Fruit fly (Drosophila melanogaster) whole organism, embryonic: ENCODE data around the gene CG15330.

ENCODE experiments used
- Adf1 ChIP-seq: fragments of 200-800 bp; sonication (Bioruptor generic); IDR thresholded peaks from 2 replicates; pipeline ENCODE4 v1.3.6; 2022; ENCODE audit warnings: missing biosample characterization, missing genetic modification characterization
- Atf-2 ChIP-seq: fragments of 200-800 bp; sonication (Bioruptor generic); optimal IDR thresholded peaks from 2 replicates; lab custom pipeline; 2016; ENCODE audit warnings: missing biosample characterization, missing genetic modification characterization
- CG10267 ChIP-seq: fragments of 200-800 bp; sonication (Bioruptor generic); optimal IDR thresholded peaks from 2 replicates; lab custom pipeline; 2018; ENCODE audit warnings: missing biosample characterization, mild to moderate bottlenecking, missing genetic modification characterization, moderate library complexity
- CG11085 ChIP-seq: fragments of 200-800 bp; sonication (Bioruptor generic); IDR thresholded peaks from 2 replicates; pipeline ENCODE4 v1.3.6; 2022; ENCODE audit warnings: missing biosample characterization, missing genetic modification characterization
- CG11696 ChIP-seq: fragments of 200-800 bp; sonication (Bioruptor generic); IDR thresholded peaks from 2 replicates; pipeline ENCODE4 v1.3.6; 2022; ENCODE audit warnings: missing biosample characterization, missing genetic modification characterization
- CG12071 ChIP-seq: fragments of 200-800 bp; sonication (Bioruptor generic); optimal IDR thresholded peaks from 3 replicates; lab custom pipeline; 2018; ENCODE audit warnings: missing biosample characterization, mild to moderate bottlenecking, missing genetic modification characterization
- CG13123 ChIP-seq: fragments of 200-800 bp; sonication (Bioruptor generic); optimal IDR thresholded peaks from 2 replicates; lab custom pipeline; 2016; ENCODE audit warnings: missing biosample characterization, missing genetic modification characterization
- CG13424 ChIP-seq: fragments of 200-800 bp; sonication (Bioruptor generic); optimal IDR thresholded peaks from 2 replicates; lab custom pipeline; 2019; ENCODE audit warnings: missing biosample characterization, mild to moderate bottlenecking, missing genetic modification characterization, moderate library complexity
- CG15011 ChIP-seq: fragments of 200-800 bp; sonication (Bioruptor generic); optimal IDR thresholded peaks from 3 replicates; lab custom pipeline; 2018; ENCODE audit warnings: missing biosample characterization, mild to moderate bottlenecking, missing genetic modification characterization
- CG17361 ChIP-seq: fragments of 200-800 bp; sonication (Bioruptor generic); IDR thresholded peaks from 3 replicates; pipeline ENCODE4 v1.3.6; 2022; ENCODE audit warnings: missing biosample characterization, missing genetic modification characterization
- CG17385 ChIP-seq: fragments of 200-800 bp; sonication (Bioruptor generic); optimal IDR thresholded peaks from 3 replicates; lab custom pipeline; 2018; ENCODE audit warnings: missing biosample characterization, mild to moderate bottlenecking, missing genetic modification characterization
- CG17568 ChIP-seq: fragments of 200-800 bp; sonication (Bioruptor generic); optimal IDR thresholded peaks from 2 replicates; lab custom pipeline; 2018; ENCODE audit warnings: missing biosample characterization, mild to moderate bottlenecking, missing genetic modification characterization, moderate library complexity
- CG32767 ChIP-seq: fragments of 200-800 bp; sonication (Bioruptor generic); IDR thresholded peaks from 2 replicates; pipeline ENCODE4 v1.3.6; 2022; ENCODE audit warnings: missing biosample characterization, missing genetic modification characterization
- CG33557 ChIP-seq: fragments of 200-800 bp; sonication (Bioruptor generic); optimal IDR thresholded peaks from 2 replicates; lab custom pipeline; 2019; ENCODE audit warnings: missing biosample characterization, mild to moderate bottlenecking, missing genetic modification characterization, moderate library complexity
- CG34422 ChIP-seq: fragments of 200-800 bp; sonication (Bioruptor generic); IDR thresholded peaks from 3 replicates; pipeline ENCODE4 v1.3.6; 2022; ENCODE audit warnings: missing biosample characterization, missing genetic modification characterization
- CG3995 ChIP-seq: fragments of 200-800 bp; sonication (Bioruptor generic); optimal IDR thresholded peaks from 3 replicates; lab custom pipeline; 2016; ENCODE audit warnings: missing biosample characterization, missing genetic modification characterization
- CG42726 ChIP-seq: fragments of 200-800 bp; sonication (Bioruptor generic); IDR thresholded peaks from 2 replicates; pipeline ENCODE4 v1.3.6; 2022; ENCODE audit warnings: missing biosample characterization, missing genetic modification characterization; ENCODE audit not compliant: partially characterized antibody
- CG4360 ChIP-seq: fragments of 200-800 bp; sonication (Bioruptor generic); IDR thresholded peaks from 2 replicates; pipeline ENCODE4 v1.3.6; 2022; ENCODE audit warnings: missing biosample characterization, missing genetic modification characterization
- CG4820 ChIP-seq: fragments of 200-800 bp; sonication (Bioruptor generic); optimal IDR thresholded peaks from 3 replicates; lab custom pipeline; 2016; ENCODE audit warnings: missing biosample characterization, missing genetic modification characterization
- CG6654 ChIP-seq: fragments of 200-800 bp; sonication (Bioruptor generic); optimal IDR thresholded peaks from 2 replicates; lab custom pipeline; 2017; ENCODE audit warnings: missing biosample characterization, mild to moderate bottlenecking, missing genetic modification characterization
- CG7839 ChIP-seq: fragments of 200-800 bp; sonication (Bioruptor generic); optimal IDR thresholded peaks from 3 replicates; lab custom pipeline; 2018; ENCODE audit warnings: missing biosample characterization, mild to moderate bottlenecking, missing genetic modification characterization, moderate library complexity
- CG7928 ChIP-seq: fragments of 200-800 bp; sonication (Bioruptor generic); optimal IDR thresholded peaks from 2 replicates; lab custom pipeline; 2017; ENCODE audit warnings: missing biosample characterization, mild to moderate bottlenecking, missing genetic modification characterization
- CTCF ChIP-seq: fragments of 200-800 bp; sonication (Bioruptor generic); optimal IDR thresholded peaks from 2 replicates; lab custom pipeline; 2017; ENCODE audit warnings: missing biosample characterization, mild to moderate bottlenecking, missing genetic modification characterization, moderate library complexity
- Camta ChIP-seq: fragments of 200-800 bp; sonication (Bioruptor generic); optimal IDR thresholded peaks from 2 replicates; lab custom pipeline; 2016; ENCODE audit warnings: missing biosample characterization, missing genetic modification characterization
- CrebB ChIP-seq: fragments of 200-800 bp; sonication (Bioruptor generic); optimal IDR thresholded peaks from 3 replicates; lab custom pipeline; 2018; ENCODE audit warnings: missing biosample characterization, mild to moderate bottlenecking, missing genetic modification characterization
- Dll ChIP-seq: fragments of 200-800 bp; sonication (Bioruptor generic); IDR thresholded peaks from 4 replicates; pipeline ENCODE4 v1.3.6; 2022; ENCODE audit warnings: missing biosample characterization, missing genetic modification characterization; ENCODE audit not compliant: partially characterized antibody
- Hey ChIP-seq: fragments of 200-800 bp; sonication (Bioruptor generic); optimal IDR thresholded peaks from 3 replicates; lab custom pipeline; 2018; ENCODE audit warnings: missing biosample characterization, mild to moderate bottlenecking, missing genetic modification characterization
- Hr78 ChIP-seq, 2 experiments: fragments of 200-800 bp in 1 of 2; fragments of >200 bp in 1 of 2; sonication (Bioruptor generic) in 1 of 2; optimal IDR thresholded peaks; 2 replicates each; lab custom pipeline; 2017 to 2019; ENCODE audit warnings: missing biosample characterization in 2 of 2, missing genetic modification characterization in 2 of 2, mild to moderate bottlenecking in 1 of 2, moderate library complexity in 1 of 2
- Lim3 ChIP-seq: fragments of 200-800 bp; sonication (Bioruptor generic); IDR thresholded peaks from 2 replicates; pipeline ENCODE4 v1.3.6; 2022; ENCODE audit warnings: missing biosample characterization, missing genetic modification characterization
- NFAT ChIP-seq: fragments of 200-800 bp; sonication (Bioruptor generic); IDR thresholded peaks from 2 replicates; pipeline ENCODE4 v1.3.6; 2022; ENCODE audit warnings: missing biosample characterization, missing genetic modification characterization
- Nf-YB ChIP-seq: fragments of 200-800 bp; sonication (Bioruptor generic); optimal IDR thresholded peaks from 3 replicates; lab custom pipeline; 2019; ENCODE audit warnings: missing biosample characterization, mild to moderate bottlenecking, missing genetic modification characterization, moderate library complexity
- Nf-YC ChIP-seq: fragments of 200-800 bp; optimal IDR thresholded peaks from 3 replicates; lab custom pipeline; 2019; ENCODE audit warnings: missing biosample characterization, mild to moderate bottlenecking, missing genetic modification characterization, moderate library complexity
- Rfx ChIP-seq: fragments of 200-800 bp; sonication (Bioruptor generic); IDR thresholded peaks from 2 replicates; pipeline ENCODE4 v1.3.6; 2022; ENCODE audit warnings: missing biosample characterization, missing genetic modification characterization
- Sry-δ ChIP-seq: fragments of 200-800 bp; sonication (Bioruptor generic); optimal IDR thresholded peaks from 2 replicates; lab custom pipeline; 2016; ENCODE audit warnings: missing biosample characterization, missing genetic modification characterization
- Xrp1 ChIP-seq: fragments of 200-800 bp; sonication (Bioruptor generic); IDR thresholded peaks from 2 replicates; pipeline ENCODE4 v1.3.6; 2022; ENCODE audit warnings: missing biosample characterization, missing genetic modification characterization
- caup ChIP-seq: fragments of 200-800 bp; sonication (Bioruptor generic); optimal IDR thresholded peaks from 3 replicates; lab custom pipeline; 2017; ENCODE audit warnings: missing biosample characterization, mild to moderate bottlenecking, missing genetic modification characterization, moderate library complexity; ENCODE audit not compliant: severe bottlenecking
- chm ChIP-seq: fragments of 200-800 bp; sonication (Bioruptor generic); IDR thresholded peaks from 2 replicates; pipeline ENCODE4 v1.3.6; 2022; ENCODE audit warnings: missing biosample characterization, missing genetic modification characterization
- cwo ChIP-seq: fragments of 200-800 bp; sonication (Bioruptor generic); optimal IDR thresholded peaks from 3 replicates; lab custom pipeline; 2017; ENCODE audit warnings: missing biosample characterization, missing genetic modification characterization, mild to moderate bottlenecking, moderate library complexity, missing genetic modification reagents
- fru ChIP-seq: fragments of >200 bp; optimal IDR thresholded peaks from 2 replicates; lab custom pipeline; 2017
- gfzf ChIP-seq: fragments of 200-800 bp; sonication (Bioruptor generic); optimal IDR thresholded peaks from 2 replicates; lab custom pipeline; 2016; ENCODE audit warnings: missing biosample characterization, mild to moderate bottlenecking, missing genetic modification characterization, moderate library complexity
- hbn ChIP-seq: fragments of 200-800 bp; sonication (Bioruptor generic); IDR thresholded peaks from 2 replicates; pipeline ENCODE4 v1.3.6; 2022; ENCODE audit warnings: missing biosample characterization, missing genetic modification characterization; ENCODE audit not compliant: partially characterized antibody
- inv ChIP-seq: fragments of 200-800 bp; sonication (Bioruptor generic); IDR thresholded peaks from 2 replicates; pipeline ENCODE4 v1.3.6; 2022; ENCODE audit warnings: missing biosample characterization, missing genetic modification characterization; ENCODE audit not compliant: partially characterized antibody
- knrl ChIP-seq: fragments of 200-800 bp; sonication (Bioruptor generic); IDR thresholded peaks from 3 replicates; pipeline ENCODE4 v1.3.6; 2022; ENCODE audit warnings: missing biosample characterization, missing genetic modification characterization; ENCODE audit not compliant: partially characterized antibody
- lab ChIP-seq: fragments of 200-800 bp; sonication (Bioruptor generic); optimal IDR thresholded peaks from 3 replicates; lab custom pipeline; 2017; ENCODE audit warnings: missing biosample characterization, missing genetic modification characterization, mild to moderate bottlenecking, moderate library complexity, missing genetic modification reagents
- nerfin-1 ChIP-seq: fragments of 200-800 bp; sonication (Bioruptor generic); optimal IDR thresholded peaks from 3 replicates; lab custom pipeline; 2019; ENCODE audit warnings: missing biosample characterization, mild to moderate bottlenecking, missing genetic modification characterization, moderate library complexity
- nom ChIP-seq: fragments of 200-800 bp; sonication (Bioruptor generic); optimal IDR thresholded peaks from 2 replicates; lab custom pipeline; 2017; ENCODE audit warnings: missing biosample characterization, missing genetic modification characterization, mild to moderate bottlenecking, moderate library complexity, missing genetic modification reagents
- peb ChIP-seq: fragments of 200-800 bp; sonication (Bioruptor generic); IDR thresholded peaks from 2 replicates; pipeline ENCODE4 v1.3.6; 2022; ENCODE audit warnings: missing biosample characterization, missing genetic modification characterization
- psq ChIP-seq: fragments of 200-800 bp; sonication (Bioruptor generic); optimal IDR thresholded peaks from 2 replicates; lab custom pipeline; 2017; ENCODE audit warnings: missing biosample characterization, missing genetic modification characterization
- rib ChIP-seq: fragments of 200-800 bp; sonication (Bioruptor generic); IDR thresholded peaks from 2 replicates; pipeline ENCODE4 v1.3.6; 2022; ENCODE audit warnings: missing biosample characterization, missing genetic modification characterization
- so ChIP-seq: fragments of 200-800 bp; sonication (Bioruptor generic); IDR thresholded peaks from 3 replicates; pipeline ENCODE4 v1.3.6; 2022; ENCODE audit warnings: missing biosample characterization, missing genetic modification characterization
- ssp ChIP-seq: fragments of 200-800 bp; sonication (Bioruptor generic); IDR thresholded peaks from 2 replicates; pipeline ENCODE4 v1.3.6; 2022; ENCODE audit warnings: missing biosample characterization, missing genetic modification characterization
- twi ChIP-seq: fragments of 200-800 bp; optimal IDR thresholded peaks from 2 replicates; lab custom pipeline; 2019; ENCODE audit warnings: missing biosample characterization, mild to moderate bottlenecking, missing genetic modification characterization, moderate library complexity

The CG15330 gene

dm6 chrX:7959025-7959424, 3.2 kb downstream of the CG15330 start (continued):
- TF ChIP-seq CG7839 (tag; lab: Kevin White, UChicago) (no peak), Xrp1 (GFP tag; lab: Robert Waterston, UW) (no peak), CG10267 (tag; lab: Kevin White, UChicago) (no peak), Hey (tag; lab: Kevin White, UChicago) (no peak), CG6654 (GFP tag; lab: Kevin White, UChicago) (no peak), chm (GFP tag; lab: Robert Waterston, UW) (peak; percentile 46; the same call in 1 of the 2 replicates), CG33557 (GFP tag; lab: Kevin White, UChicago) (no peak), CTCF (GFP tag; lab: Kevin White, UChicago) (no peak), CrebB (tag; lab: Kevin White, UChicago) (no peak), caup (GFP tag; lab: Kevin White, UChicago) (no peak), Nf-YC (tag; lab: Kevin White, UChicago) (no peak), CG13123 (GFP tag; lab: Kevin White, UChicago) (no peak), so (GFP tag; lab: Robert Waterston, UW) (no peak), gfzf (peak; percentile 61), Adf1 (GFP tag; lab: Robert Waterston, UW) (no peak), nerfin-1 (tag; lab: Kevin White, UChicago) (peak; percentile 74), Dll (GFP tag; lab: Robert Waterston, UW) (no peak), twi (tag; lab: Kevin White, UChicago) (no peak), rib (GFP tag; lab: Robert Waterston, UW) (no peak), knrl (no peak), CG12071 (GFP tag; lab: Kevin White, UChicago) (no peak), Camta (no peak), lab (GFP tag; lab: Kevin White, UChicago) (no peak), CG17361 (GFP tag; lab: Robert Waterston, UW) (no peak), ssp (no peak), cwo (GFP tag; lab: Kevin White, UChicago) (peak; percentile 28), Lim3 (GFP tag; lab: Robert Waterston, UW) (no peak), CG32767 (GFP tag; lab: Robert Waterston, UW) (0 out of 2 replicates have a peak, but pooled peaks have one; percentile 15), NFAT (GFP tag; lab: Robert Waterston, UW) (no peak), Nf-YB (GFP tag; lab: Kevin White, UChicago) (no peak), CG13424 (tag; lab: Kevin White, UChicago) (no peak), peb (no peak), CG7928 (GFP tag; lab: Kevin White, UChicago) (no peak), CG15011 (GFP tag; lab: Kevin White, UChicago) (no peak), CG17385 (GFP tag; lab: Kevin White, UChicago) (no peak), inv (GFP tag; lab: Robert Waterston, UW) (no peak), CG3995 (no peak), CG4820 (GFP tag; lab: Kevin White, UChicago) (no peak), CG42726 (GFP tag; lab: Robert Waterston, UW) (no peak), CG11085 (GFP tag; lab: Robert Waterston, UW) (no peak), Atf-2 (GFP tag; lab: Kevin White, UChicago) (no peak), psq (GFP tag; lab: Kevin White, UChicago) (no peak), Hr78 (GFP tag; optimal IDR thresholded peaks at IDR 0.05; lab: Kevin White, UChicago) (peak in 1 of 2 experiments; percentile 22), Sry-δ (GFP tag; lab: Kevin White, UChicago) (no peak), fru (lab: Kevin White, UChicago) (no peak), nom (peak; percentile 29), Rfx (no peak), CG34422 (GFP tag; lab: Robert Waterston, UW) (peak; percentile 63; the same call in 1 of the 3 replicates), CG11696 (GFP tag; lab: Robert Waterston, UW) (no peak), CG4360 (GFP tag; lab: Robert Waterston, UW) (peak; percentile 84), hbn (GFP tag; lab: Robert Waterston, UW) (no peak), CG17568 (no peak)
